Fruit fly (Drosophila melanogaster) whole organism, embryonic: ENCODE data around the gene CG31710.

Experiments used
- ATbp ChIP-seq: fragments of 200-800 bp; sonication (Bioruptor generic); optimal IDR thresholded peaks from 2 replicates; lab custom pipeline; 2017; ENCODE audit warnings: missing biosample characterization, mild to moderate bottlenecking, missing genetic modification characterization, missing genetic modification reagents
- B-H2 ChIP-seq: fragments of 200-800 bp; sonication (Bioruptor generic); optimal IDR thresholded peaks from 2 replicates; lab custom pipeline; 2018; ENCODE audit warnings: missing biosample characterization, mild to moderate bottlenecking, missing genetic modification characterization
- BEAF-32 ChIP-seq: fragments of 200-800 bp; sonication (Bioruptor generic); optimal IDR thresholded peaks from 3 replicates; lab custom pipeline; 2017; ENCODE audit warnings: missing biosample characterization, missing genetic modification characterization, mild to moderate bottlenecking, moderate library complexity, missing genetic modification reagents
- CG11695 ChIP-seq: fragments of 200-800 bp; sonication (Bioruptor generic); IDR thresholded peaks from 3 replicates; pipeline ENCODE4 v1.3.6; 2022; ENCODE audit warnings: missing biosample characterization, missing genetic modification characterization
- CG13775 ChIP-seq: fragments of 200-800 bp; sonication (Bioruptor generic); optimal IDR thresholded peaks from 3 replicates; lab custom pipeline; 2017; ENCODE audit warnings: missing biosample characterization, mild to moderate bottlenecking, missing genetic modification characterization
- CG14050 ChIP-seq: fragments of 200-800 bp; sonication (Bioruptor generic); IDR thresholded peaks from 3 replicates; pipeline ENCODE4 v1.3.6; 2022; ENCODE audit warnings: missing biosample characterization, missing genetic modification characterization
- CG15601 ChIP-seq: fragments of 200-800 bp; sonication (Bioruptor generic); optimal IDR thresholded peaks from 3 replicates; lab custom pipeline; 2019; ENCODE audit warnings: missing biosample characterization, mild to moderate bottlenecking, missing genetic modification characterization, moderate library complexity
- CG16863 ChIP-seq: fragments of 200-800 bp; sonication (Bioruptor generic); optimal IDR thresholded peaks from 3 replicates; lab custom pipeline; 2016; ENCODE audit warnings: missing biosample characterization, missing genetic modification characterization
- CG17802 ChIP-seq: fragments of 200-800 bp; sonication (Bioruptor generic); optimal IDR thresholded peaks from 2 replicates; lab custom pipeline; 2018; ENCODE audit warnings: missing biosample characterization, mild to moderate bottlenecking, missing genetic modification characterization, moderate library complexity
- CG17912 ChIP-seq: fragments of 200-800 bp; sonication (Bioruptor generic); optimal IDR thresholded peaks from 2 replicates; lab custom pipeline; 2018; ENCODE audit warnings: missing biosample characterization, mild to moderate bottlenecking, missing genetic modification characterization
- CG18262 ChIP-seq: fragments of 200-800 bp; optimal IDR thresholded peaks from 3 replicates; lab custom pipeline; 2019; ENCODE audit warnings: missing biosample characterization, mild to moderate bottlenecking, missing genetic modification characterization, moderate library complexity
- CG30403 ChIP-seq: fragments of 200-800 bp; sonication (Bioruptor generic); optimal IDR thresholded peaks from 3 replicates; lab custom pipeline; 2016; ENCODE audit warnings: missing biosample characterization, missing genetic modification characterization
- CG33557 ChIP-seq: fragments of 200-800 bp; sonication (Bioruptor generic); optimal IDR thresholded peaks from 2 replicates; lab custom pipeline; 2019; ENCODE audit warnings: missing biosample characterization, mild to moderate bottlenecking, missing genetic modification characterization, moderate library complexity
- CG34376 ChIP-seq: fragments of 200-800 bp; sonication (Bioruptor generic); optimal IDR thresholded peaks from 2 replicates; lab custom pipeline; 2018; ENCODE audit warnings: missing biosample characterization, mild to moderate bottlenecking, missing genetic modification characterization
- CG7987 ChIP-seq: fragments of 200-800 bp; sonication (Bioruptor generic); optimal IDR thresholded peaks from 2 replicates; lab custom pipeline; 2018; ENCODE audit warnings: missing biosample characterization, mild to moderate bottlenecking, missing genetic modification characterization, moderate library complexity
- CG8089 ChIP-seq: fragments of 200-800 bp; sonication (Bioruptor generic); optimal IDR thresholded peaks from 3 replicates; lab custom pipeline; 2016; ENCODE audit warnings: missing biosample characterization, missing genetic modification characterization
- CG8359 ChIP-seq: fragments of 200-800 bp; sonication (Bioruptor generic); optimal IDR thresholded peaks from 2 replicates; lab custom pipeline; 2017; ENCODE audit warnings: missing biosample characterization, mild to moderate bottlenecking, missing genetic modification characterization, borderline replicate concordance
- CG8765 ChIP-seq: fragments of 200-800 bp; sonication (Bioruptor generic); IDR thresholded peaks from 2 replicates; pipeline ENCODE4 v1.3.6; 2022; ENCODE audit warnings: missing biosample characterization, missing genetic modification characterization
- CG8944 ChIP-seq: fragments of 200-800 bp; sonication (Bioruptor generic); optimal IDR thresholded peaks from 3 replicates; lab custom pipeline; 2016; ENCODE audit warnings: missing biosample characterization, missing genetic modification characterization
- CG9609 ChIP-seq: fragments of 200-800 bp; sonication (Bioruptor generic); optimal IDR thresholded peaks from 3 replicates; lab custom pipeline; 2016; ENCODE audit warnings: missing biosample characterization, missing genetic modification characterization
- Doc2 ChIP-seq: fragments of 200-800 bp; sonication (Bioruptor generic); IDR thresholded peaks from 2 replicates; pipeline ENCODE4 v1.3.6; 2022; ENCODE audit warnings: missing biosample characterization, missing genetic modification characterization
- GATAe ChIP-seq: fragments of 200-800 bp; sonication (Bioruptor generic); conservative IDR thresholded peaks from 2 replicates; pipeline ENCODE4 v1.3.6; 2022; ENCODE audit warnings: missing biosample characterization, missing genetic modification characterization
- HLHmδ ChIP-seq: fragments of 200-800 bp; sonication (Bioruptor generic); optimal IDR thresholded peaks from 2 replicates; lab custom pipeline; 2018; ENCODE audit warnings: missing biosample characterization, mild to moderate bottlenecking, missing genetic modification characterization, moderate library complexity
- Hey ChIP-seq: fragments of 200-800 bp; sonication (Bioruptor generic); optimal IDR thresholded peaks from 3 replicates; lab custom pipeline; 2018; ENCODE audit warnings: missing biosample characterization, mild to moderate bottlenecking, missing genetic modification characterization
- Nf-YA ChIP-seq: fragments of 200-800 bp; sonication (Bioruptor generic); IDR thresholded peaks from 2 replicates; pipeline ENCODE4 v1.3.6; 2022; ENCODE audit warnings: missing biosample characterization, missing genetic modification characterization
- Scr ChIP-seq: fragments of 200-800 bp; sonication (Bioruptor generic); IDR thresholded peaks from 2 replicates; pipeline ENCODE4 v1.3.6; 2022; ENCODE audit warnings: missing biosample characterization, missing genetic modification characterization; ENCODE audit not compliant: partially characterized antibody
- Sox102F ChIP-seq: fragments of 200-800 bp; sonication (Bioruptor generic); optimal IDR thresholded peaks from 2 replicates; lab custom pipeline; 2018; ENCODE audit warnings: missing biosample characterization, mild to moderate bottlenecking, missing genetic modification characterization, moderate library complexity
- Trl ChIP-seq, 3 experiments: fragments of >200 bp in 2 of 3; fragments of 200-800 bp in 1 of 3; sonication (Bioruptor generic) in 1 of 3; optimal IDR thresholded peaks; 2 replicates in 1 of 3; 3 replicates in 2 of 3; lab custom pipeline; 2016 to 2017; ENCODE audit warnings: missing biosample characterization in 1 of 3, missing genetic modification characterization in 1 of 3
- bbx ChIP-seq: fragments of 200-800 bp; sonication (Bioruptor generic); IDR thresholded peaks from 2 replicates; pipeline ENCODE4 v1.3.6; 2022; ENCODE audit warnings: missing biosample characterization, missing genetic modification characterization; ENCODE audit not compliant: partially characterized antibody
- bsh ChIP-seq, 2 experiments: fragments of 200-800 bp; sonication (Bioruptor generic); optimal IDR thresholded peaks; 2 replicates each; lab custom pipeline; 2017 to 2018; ENCODE audit warnings: mild to moderate bottlenecking in 2 of 2, missing biosample characterization in 2 of 2, missing genetic modification characterization in 2 of 2, moderate library complexity in 1 of 2
- chn ChIP-seq: fragments of 200-800 bp; sonication (Bioruptor generic); optimal IDR thresholded peaks from 2 replicates; lab custom pipeline; 2016; ENCODE audit warnings: missing biosample characterization, missing genetic modification characterization
- dmrt11E ChIP-seq: fragments of 200-800 bp; sonication (Bioruptor generic); optimal IDR thresholded peaks from 3 replicates; lab custom pipeline; 2018; ENCODE audit warnings: missing biosample characterization, mild to moderate bottlenecking, missing genetic modification characterization, moderate library complexity
- en ChIP-seq: fragments of 200-800 bp; sonication (Bioruptor generic); optimal IDR thresholded peaks from 2 replicates; lab custom pipeline; 2016; ENCODE audit warnings: missing biosample characterization, missing genetic modification characterization
- esg ChIP-seq: fragments of 200-800 bp; sonication (Bioruptor generic); conservative IDR thresholded peaks from 2 replicates; pipeline ENCODE4 v1.3.6; 2022; ENCODE audit warnings: missing biosample characterization, missing genetic modification characterization
- exex ChIP-seq: fragments of 200-800 bp; sonication (Bioruptor generic); optimal IDR thresholded peaks from 4 replicates; lab custom pipeline; 2018; ENCODE audit warnings: missing biosample characterization, mild to moderate bottlenecking, missing genetic modification characterization, moderate library complexity
- gem ChIP-seq: fragments of 200-800 bp; sonication (Bioruptor generic); optimal IDR thresholded peaks from 2 replicates; lab custom pipeline; 2019; ENCODE audit warnings: missing biosample characterization, mild to moderate bottlenecking, missing genetic modification characterization, moderate library complexity
- gsb-n ChIP-seq: fragments of 200-800 bp; sonication (Bioruptor generic); optimal IDR thresholded peaks from 3 replicates; lab custom pipeline; 2018; ENCODE audit warnings: missing biosample characterization, mild to moderate bottlenecking, missing genetic modification characterization
- h ChIP-seq: fragments of >200 bp; optimal IDR thresholded peaks from 2 replicates; lab custom pipeline; 2017
- jigr1 ChIP-seq: fragments of 200-800 bp; sonication (Bioruptor generic); IDR thresholded peaks from 3 replicates; pipeline ENCODE4 v1.3.6; 2022; ENCODE audit warnings: missing biosample characterization, missing genetic modification characterization
- kay ChIP-seq: fragments of 200-800 bp; sonication (Bioruptor generic); optimal IDR thresholded peaks from 2 replicates; lab custom pipeline; 2016; ENCODE audit warnings: missing biosample characterization, missing genetic modification characterization
- lmd ChIP-seq: fragments of 200-800 bp; sonication (Bioruptor generic); IDR thresholded peaks from 2 replicates; pipeline ENCODE4 v1.3.6; 2022; ENCODE audit warnings: missing biosample characterization, missing genetic modification characterization
- ro ChIP-seq: fragments of 200-800 bp; sonication (Bioruptor generic); IDR thresholded peaks from 2 replicates; pipeline ENCODE4 v1.3.6; 2022; ENCODE audit warnings: missing biosample characterization, missing genetic modification characterization
- run ChIP-seq: fragments of 200-800 bp; sonication (Bioruptor generic); optimal IDR thresholded peaks from 3 replicates; lab custom pipeline; 2018; ENCODE audit warnings: missing biosample characterization, mild to moderate bottlenecking, missing genetic modification characterization
- sens ChIP-seq: fragments of 200-800 bp; sonication (Bioruptor generic); peaks from one replicate; lab custom pipeline; 2016; ENCODE audit warnings: missing biosample characterization, missing genetic modification characterization
- seq ChIP-seq: fragments of 200-800 bp; sonication (Bioruptor generic); IDR thresholded peaks from 2 replicates; pipeline ENCODE4 v1.3.6; 2022; ENCODE audit warnings: missing biosample characterization, missing genetic modification characterization
- sna ChIP-seq: fragments of 200-800 bp; sonication (Bioruptor generic); IDR thresholded peaks from 2 replicates; pipeline ENCODE4 v1.3.6; 2022; ENCODE audit warnings: missing biosample characterization, missing genetic modification characterization; ENCODE audit not compliant: partially characterized antibody
- vnd ChIP-seq: fragments of 200-800 bp; sonication (Bioruptor generic); IDR thresholded peaks from 3 replicates; pipeline ENCODE4 v1.3.6; 2022; ENCODE audit warnings: missing biosample characterization, missing genetic modification characterization; ENCODE audit not compliant: partially characterized antibody

CG31710 gene

DNA sequence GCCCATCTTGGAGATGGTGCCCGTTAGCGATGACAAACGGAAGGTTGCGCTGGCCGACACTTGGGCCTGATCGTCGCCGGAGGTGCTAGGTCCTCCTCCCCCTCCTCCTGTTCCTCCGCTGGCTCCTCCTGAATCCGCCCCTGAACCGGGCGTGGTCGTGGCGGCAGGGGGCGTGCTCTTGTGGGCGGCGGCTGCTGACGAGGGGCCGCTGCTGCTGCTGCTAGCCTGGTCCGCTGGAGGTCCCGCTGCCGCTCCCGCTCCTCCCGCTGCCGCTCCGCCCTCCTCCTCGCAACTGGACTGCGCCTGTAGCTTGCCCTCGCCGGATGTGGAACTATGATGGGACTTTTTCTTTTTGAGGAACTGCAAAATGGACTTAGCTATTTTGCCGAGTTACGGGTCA is 8.2 kb downstream of the CG31710 start (continued):
- TF ChIP-seq vnd = no peak
- TF ChIP-seq chn = no peak
- TF ChIP-seq h (lab: Kevin White, UChicago) = no peak
- TF ChIP-seq CG8089 (GFP tag; lab: Kevin White, UChicago) = no peak
- TF ChIP-seq, all 482 proteins: peak for 13

DNA sequence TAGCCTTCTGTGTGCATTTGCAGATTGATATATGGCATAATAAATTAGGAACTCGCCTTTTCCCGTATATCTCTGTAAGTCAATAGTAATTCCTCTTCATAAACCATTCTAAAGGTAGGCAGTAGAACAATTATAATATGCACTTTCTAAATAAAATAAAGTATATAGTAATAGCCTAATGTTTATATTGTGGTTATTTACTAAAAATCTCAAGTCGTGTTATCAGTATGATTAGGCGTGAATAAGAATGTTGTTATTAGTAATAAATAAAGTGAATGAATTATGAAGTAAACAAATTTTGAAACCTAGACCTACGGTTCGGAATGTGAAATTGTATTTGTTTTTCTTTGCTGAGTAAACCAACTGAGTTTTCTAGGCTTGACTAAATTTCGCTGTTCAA is 10.0 kb downstream of the CG31710 start:
- no peak for TF ChIP-seq Doc2 (GFP tag; lab: Robert Waterston, UW)
- TF ChIP-seq en (GFP tag; lab: Kevin White, UChicago) = no peak
- no peak for TF ChIP-seq B-H2 (GFP tag; lab: Kevin White, UChicago)
- peak; percentile 76 for TF ChIP-seq sens (GFP tag; lab: Kevin White, UChicago)
- TF ChIP-seq HLHmδ (GFP tag; lab: Kevin White, UChicago) = no peak
- peak; percentile 32 for TF ChIP-seq dmrt11E
- TF ChIP-seq ATbp (GFP tag; lab: Kevin White, UChicago) = no peak
- peak; percentile 45 for TF ChIP-seq CG15601
- TF ChIP-seq CG13775 (GFP tag; lab: Kevin White, UChicago) = no peak
- no peak for TF ChIP-seq esg (GFP tag; lab: Robert Waterston, UW)
- TF ChIP-seq kay (GFP tag; lab: Kevin White, UChicago) = no peak
- peak; percentile 16 for TF ChIP-seq gsb-n (tag; lab: Kevin White, UChicago)
- TF ChIP-seq CG33557 (GFP tag; lab: Kevin White, UChicago) = peak; percentile 52
- no peak for TF ChIP-seq CG17802 (tag; lab: Kevin White, UChicago)
- no peak for TF ChIP-seq Trl (optimal IDR thresholded peaks at IDR 0.05; lab: Kevin White, UChicago)
- TF ChIP-seq Trl (GFP tag; optimal IDR thresholded peaks at IDR 0.05; lab: Kevin White, UChicago) = no peak
- no peak for TF ChIP-seq Sox102F (GFP tag; lab: Kevin White, UChicago)
- no peak for TF ChIP-seq BEAF-32 (GFP tag; lab: Kevin White, UChicago)
- TF ChIP-seq CG30403 (GFP tag; lab: Kevin White, UChicago) = no peak
- TF ChIP-seq bsh (GFP tag; optimal IDR thresholded peaks at IDR 0.05; lab: Kevin White, UChicago) = peak in 1 of 2 experiments; percentile 14
- TF ChIP-seq CG8359 (GFP tag; lab: Kevin White, UChicago) = no peak
- peak; percentile 22 for TF ChIP-seq gem (tag; lab: Kevin White, UChicago)

DNA sequence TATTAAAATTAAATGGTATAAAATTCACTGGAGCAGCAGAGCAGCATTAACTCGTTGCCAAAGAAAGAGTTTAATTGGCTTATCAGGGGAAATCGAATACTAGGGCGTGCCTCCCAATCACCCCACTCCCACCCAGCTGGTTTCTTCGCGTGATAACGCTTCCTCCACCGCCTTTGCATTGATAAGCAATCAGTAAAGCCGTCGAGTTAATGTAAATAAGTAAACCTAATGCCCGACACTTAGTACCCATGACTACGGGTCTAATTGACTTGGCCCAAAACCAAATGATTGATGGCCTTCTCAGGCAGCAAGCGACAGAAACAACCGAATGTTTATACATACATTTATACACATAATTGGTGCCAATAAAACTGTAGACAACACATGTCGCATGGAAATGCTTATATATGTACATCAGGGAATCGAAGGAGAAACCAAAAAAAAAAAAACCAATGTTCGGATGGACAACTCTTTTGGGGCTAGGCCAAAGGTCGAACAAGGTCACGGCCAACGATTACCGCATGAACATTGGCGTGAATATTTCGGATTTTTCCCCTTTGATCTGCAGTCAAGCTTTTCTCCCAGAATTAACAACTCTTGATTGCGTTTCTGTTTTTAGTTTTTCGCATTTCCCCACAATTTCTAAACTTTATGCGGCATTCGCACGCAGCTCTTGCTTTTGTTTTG is 11.7 kb downstream of the CG31710 start:
- no peak for TF ChIP-seq sna (GFP tag; lab: Robert Waterston, UW)
- TF ChIP-seq GATAe (GFP tag; lab: Robert Waterston, UW) = peak; percentile 68
- peak; percentile 45 for TF ChIP-seq Hey
- no peak for TF ChIP-seq CG8944 (GFP tag; lab: Kevin White, UChicago)
- TF ChIP-seq CG8765 (GFP tag; lab: Robert Waterston, UW) = no peak
- TF ChIP-seq CG8089 (GFP tag; lab: Kevin White, UChicago) = no peak
- TF ChIP-seq CG11695 (GFP tag; lab: Robert Waterston, UW) = no peak
- peak; percentile 4 for TF ChIP-seq CG7987 (GFP tag; lab: Kevin White, UChicago)
- no peak for TF ChIP-seq CG9609
- peak; percentile 89 for TF ChIP-seq exex (tag; lab: Kevin White, UChicago)
- no peak for TF ChIP-seq CG16863 (GFP tag; lab: Kevin White, UChicago)
- TF ChIP-seq h (lab: Kevin White, UChicago) = no peak
- no peak for TF ChIP-seq lmd (GFP tag; lab: Robert Waterston, UW)
- no peak for TF ChIP-seq jigr1 (GFP tag; lab: Robert Waterston, UW)
- TF ChIP-seq run = no peak
- no peak for TF ChIP-seq Scr (GFP tag; lab: Robert Waterston, UW)
- peak; percentile 38 for TF ChIP-seq sens (GFP tag; lab: Kevin White, UChicago)
- no peak for TF ChIP-seq CG17912
- TF ChIP-seq seq (GFP tag; lab: Robert Waterston, UW) = no peak
- TF ChIP-seq CG18262 (tag; lab: Kevin White, UChicago) = no peak
- no peak for TF ChIP-seq CG14050 (GFP tag; lab: Robert Waterston, UW)
- no peak for TF ChIP-seq Nf-YA
- peak; percentile 14; the same call in 1 of the 2 replicates for TF ChIP-seq bbx (GFP tag; lab: Robert Waterston, UW)
- TF ChIP-seq ro (GFP tag; lab: Robert Waterston, UW) = no peak
- TF ChIP-seq CG34376 = peak; percentile 23
